Fruit fly (Drosophila melanogaster) whole organism, embryonic: ENCODE measurements around the gene IleRS-m.

Experiments
- Abd-B ChIP-seq: fragments of 200-800 bp; sonication (Bioruptor generic); optimal IDR thresholded peaks from 2 replicates; lab custom pipeline; 2018; ENCODE audit warnings: missing biosample characterization, mild to moderate bottlenecking, missing genetic modification characterization, moderate library complexity
- Aef1 ChIP-seq: fragments of 200-800 bp; sonication (Bioruptor generic); IDR thresholded peaks from 3 replicates; pipeline ENCODE4 v1.3.6; 2022; ENCODE audit warnings: missing biosample characterization, missing genetic modification characterization
- CG10267 ChIP-seq: fragments of 200-800 bp; sonication (Bioruptor generic); optimal IDR thresholded peaks from 2 replicates; lab custom pipeline; 2018; ENCODE audit warnings: missing biosample characterization, mild to moderate bottlenecking, missing genetic modification characterization, moderate library complexity
- CG11696 ChIP-seq: fragments of 200-800 bp; sonication (Bioruptor generic); IDR thresholded peaks from 2 replicates; pipeline ENCODE4 v1.3.6; 2022; ENCODE audit warnings: missing biosample characterization, missing genetic modification characterization
- CG13123 ChIP-seq: fragments of 200-800 bp; sonication (Bioruptor generic); optimal IDR thresholded peaks from 2 replicates; lab custom pipeline; 2016; ENCODE audit warnings: missing biosample characterization, missing genetic modification characterization
- CG14667 ChIP-seq: fragments of 200-800 bp; sonication (Bioruptor generic); IDR thresholded peaks from 2 replicates; pipeline ENCODE4 v1.3.6; 2022; ENCODE audit warnings: missing biosample characterization, missing genetic modification characterization
- CG18011 ChIP-seq: fragments of 200-800 bp; sonication (Bioruptor generic); optimal IDR thresholded peaks from 2 replicates; lab custom pipeline; 2017; ENCODE audit warnings: missing biosample characterization, missing genetic modification characterization, mild to moderate bottlenecking, moderate library complexity, missing genotype
- CG18476 ChIP-seq: fragments of 200-800 bp; sonication (Bioruptor generic); optimal IDR thresholded peaks from 2 replicates; lab custom pipeline; 2016; ENCODE audit warnings: missing biosample characterization, mild to moderate bottlenecking, missing genetic modification characterization
- CG2120 ChIP-seq: fragments of 200-800 bp; sonication (Bioruptor generic); optimal IDR thresholded peaks from 3 replicates; lab custom pipeline; 2016; ENCODE audit warnings: missing biosample characterization, missing genetic modification characterization
- CG2678 ChIP-seq: fragments of 200-800 bp; sonication (Bioruptor generic); optimal IDR thresholded peaks from 3 replicates; lab custom pipeline; 2019; ENCODE audit warnings: missing biosample characterization, mild to moderate bottlenecking, missing genetic modification characterization, moderate library complexity
- CG30403 ChIP-seq: fragments of 200-800 bp; sonication (Bioruptor generic); optimal IDR thresholded peaks from 3 replicates; lab custom pipeline; 2016; ENCODE audit warnings: missing biosample characterization, missing genetic modification characterization
- CG3065 ChIP-seq: fragments of 200-800 bp; sonication (Bioruptor generic); optimal IDR thresholded peaks from 2 replicates; lab custom pipeline; 2016; ENCODE audit warnings: missing biosample characterization, missing genetic modification characterization
- CG32532 ChIP-seq: fragments of 200-800 bp; sonication (Bioruptor generic); IDR thresholded peaks from 2 replicates; pipeline ENCODE4 v1.3.6; 2022; ENCODE audit warnings: missing biosample characterization, missing genetic modification characterization
- CG3838 ChIP-seq: fragments of 200-800 bp; sonication (Bioruptor generic); optimal IDR thresholded peaks from 3 replicates; lab custom pipeline; 2016; ENCODE audit warnings: missing biosample characterization, missing genetic modification characterization
- CG5180 ChIP-seq: fragments of 200-800 bp; sonication (Bioruptor generic); optimal IDR thresholded peaks from 3 replicates; lab custom pipeline; 2017; ENCODE audit warnings: missing biosample characterization, missing genetic modification characterization, mild to moderate bottlenecking, moderate library complexity, missing genetic modification reagents
- CG7839 ChIP-seq: fragments of 200-800 bp; sonication (Bioruptor generic); optimal IDR thresholded peaks from 3 replicates; lab custom pipeline; 2018; ENCODE audit warnings: missing biosample characterization, mild to moderate bottlenecking, missing genetic modification characterization, moderate library complexity
- CG9817 ChIP-seq: fragments of 200-800 bp; sonication (Bioruptor generic); optimal IDR thresholded peaks from 2 replicates; lab custom pipeline; 2018; ENCODE audit warnings: missing biosample characterization, mild to moderate bottlenecking, missing genetic modification characterization, moderate library complexity
- CkIIα-i1 ChIP-seq: fragments of 200-800 bp; sonication (Bioruptor generic); IDR thresholded peaks from 2 replicates; pipeline ENCODE4 v1.3.6; 2022; ENCODE audit warnings: missing biosample characterization, missing genetic modification characterization
- CrebB ChIP-seq: fragments of 200-800 bp; sonication (Bioruptor generic); optimal IDR thresholded peaks from 3 replicates; lab custom pipeline; 2018; ENCODE audit warnings: missing biosample characterization, mild to moderate bottlenecking, missing genetic modification characterization
- Dad ChIP-seq: fragments of 200-800 bp; sonication (Bioruptor generic); optimal IDR thresholded peaks from 3 replicates; lab custom pipeline; 2016; ENCODE audit warnings: missing biosample characterization, missing genetic modification characterization
- Eip74EF ChIP-seq, 2 experiments: fragments of 200-800 bp in 1 of 2; fragments of >200 bp in 1 of 2; sonication (Bioruptor generic) in 1 of 2; optimal IDR thresholded peaks; 2 replicates each; lab custom pipeline; 2017 to 2019; ENCODE audit warnings: missing biosample characterization in 2 of 2, missing genetic modification characterization in 2 of 2, mild to moderate bottlenecking in 1 of 2, moderate library complexity in 1 of 2
- Fer1 ChIP-seq: fragments of 200-800 bp; sonication (Bioruptor generic); optimal IDR thresholded peaks from 2 replicates; lab custom pipeline; 2017; ENCODE audit warnings: missing biosample characterization, mild to moderate bottlenecking, missing genetic modification characterization
- Hmx ChIP-seq: fragments of 200-800 bp; sonication (Bioruptor generic); optimal IDR thresholded peaks from 2 replicates; lab custom pipeline; 2016; ENCODE audit warnings: missing biosample characterization, missing genetic modification characterization
- Oaz ChIP-seq: fragments of 200-800 bp; sonication (Bioruptor generic); IDR thresholded peaks from 2 replicates; pipeline ENCODE4 v1.3.6; 2022; ENCODE audit warnings: missing biosample characterization, missing genetic modification characterization
- Rx ChIP-seq: fragments of 200-800 bp; sonication (Bioruptor generic); IDR thresholded peaks from 2 replicates; pipeline ENCODE4 v1.3.6; 2022; ENCODE audit warnings: missing biosample characterization, missing genetic modification characterization
- Six4 ChIP-seq: fragments of 200-800 bp; sonication (Bioruptor generic); optimal IDR thresholded peaks from 2 replicates; lab custom pipeline; 2016; ENCODE audit warnings: missing biosample characterization, missing genetic modification characterization
- Taf1 ChIP-seq: fragments of 200-800 bp; sonication (Bioruptor generic); IDR thresholded peaks from 2 replicates; pipeline ENCODE4 v1.3.6; 2022; ENCODE audit warnings: missing biosample characterization, missing genetic modification characterization
- ara ChIP-seq: fragments of 200-800 bp; sonication (Bioruptor generic); IDR thresholded peaks from 2 replicates; pipeline ENCODE4 v1.3.6; 2022; ENCODE audit warnings: missing biosample characterization, missing genetic modification characterization
- az2 ChIP-seq: fragments of 200-800 bp; sonication (Bioruptor generic); optimal IDR thresholded peaks from 3 replicates; lab custom pipeline; 2016; ENCODE audit warnings: missing biosample characterization, missing genetic modification characterization
- chif ChIP-seq, 2 experiments: fragments of 200-800 bp; sonication (Bioruptor generic); optimal IDR thresholded peaks; 3 replicates each; lab custom pipeline; 2016; ENCODE audit warnings: missing biosample characterization in 2 of 2, missing genetic modification characterization in 2 of 2
- chinmo ChIP-seq: fragments of 200-800 bp; sonication (Bioruptor generic); IDR thresholded peaks from 4 replicates; pipeline ENCODE4 v1.3.6; 2022; ENCODE audit warnings: missing biosample characterization, missing genetic modification characterization; ENCODE audit not compliant: partially characterized antibody
- crp ChIP-seq, 2 experiments: fragments of 200-800 bp; sonication (Bioruptor generic); optimal IDR thresholded peaks; 2 replicates in 1 of 2; 3 replicates in 1 of 2; lab custom pipeline; 2017; ENCODE audit warnings: missing biosample characterization in 2 of 2, missing genetic modification characterization in 2 of 2, mild to moderate bottlenecking in 1 of 2, moderate library complexity in 1 of 2
- dimm ChIP-seq: fragments of 200-800 bp; sonication (Bioruptor generic); IDR thresholded peaks from 2 replicates; pipeline ENCODE4 v1.3.6; 2022; ENCODE audit warnings: missing biosample characterization, missing genetic modification characterization
- disco-r ChIP-seq: fragments of 200-800 bp; sonication (Bioruptor generic); optimal IDR thresholded peaks from 2 replicates; lab custom pipeline; 2016; ENCODE audit warnings: missing biosample characterization, missing genetic modification characterization
- dm ChIP-seq: fragments of 200-800 bp; sonication (Bioruptor generic); optimal IDR thresholded peaks from 3 replicates; lab custom pipeline; 2016; ENCODE audit warnings: missing biosample characterization, missing genetic modification characterization
- dysf ChIP-seq: fragments of 200-800 bp; sonication (Bioruptor generic); IDR thresholded peaks from 3 replicates; pipeline ENCODE4 v1.3.6; 2022; ENCODE audit warnings: missing biosample characterization, missing genetic modification characterization
- fd102C ChIP-seq: fragments of 200-800 bp; sonication (Bioruptor generic); optimal IDR thresholded peaks from 2 replicates; lab custom pipeline; 2018; ENCODE audit warnings: missing biosample characterization, mild to moderate bottlenecking, missing genetic modification characterization, moderate library complexity
- gem ChIP-seq: fragments of 200-800 bp; sonication (Bioruptor generic); optimal IDR thresholded peaks from 2 replicates; lab custom pipeline; 2019; ENCODE audit warnings: missing biosample characterization, mild to moderate bottlenecking, missing genetic modification characterization, moderate library complexity
- grau ChIP-seq: fragments of 200-800 bp; optimal IDR thresholded peaks from 3 replicates; lab custom pipeline; 2019; ENCODE audit warnings: missing biosample characterization, mild to moderate bottlenecking, missing genetic modification characterization, moderate library complexity
- her ChIP-seq: fragments of 200-800 bp; sonication (Bioruptor generic); optimal IDR thresholded peaks from 2 replicates; lab custom pipeline; 2016; ENCODE audit warnings: missing biosample characterization, missing genetic modification characterization
- kah ChIP-seq: fragments of 200-800 bp; sonication (Bioruptor generic); optimal IDR thresholded peaks from 2 replicates; lab custom pipeline; 2018; ENCODE audit warnings: missing biosample characterization, mild to moderate bottlenecking, missing genetic modification characterization
- ken ChIP-seq: fragments of 200-800 bp; sonication (Bioruptor generic); IDR thresholded peaks from 3 replicates; pipeline ENCODE4 v1.3.6; 2022; ENCODE audit warnings: missing biosample characterization, missing genetic modification characterization
- kni ChIP-seq: fragments of 200-800 bp; sonication (Bioruptor generic); optimal IDR thresholded peaks from 3 replicates; lab custom pipeline; 2017; ENCODE audit warnings: mild to moderate bottlenecking, missing biosample characterization, missing genetic modification reagents, missing genetic modification characterization
- lola ChIP-seq, 3 experiments: fragments of >200 bp in 2 of 3; fragments of 200-800 bp in 1 of 3; sonication (Bioruptor generic) in 1 of 3; optimal IDR thresholded peaks; 2 replicates each; lab custom pipeline; 2017 to 2019; ENCODE audit warnings: missing biosample characterization in 3 of 3, missing genetic modification characterization in 3 of 3, mild to moderate bottlenecking in 1 of 3, moderate library complexity in 1 of 3
- pita ChIP-seq: fragments of 200-800 bp; sonication (Bioruptor generic); optimal IDR thresholded peaks from 2 replicates; lab custom pipeline; 2017; ENCODE audit warnings: missing biosample characterization, mild to moderate bottlenecking, missing genetic modification characterization
- sens ChIP-seq: fragments of 200-800 bp; sonication (Bioruptor generic); peaks from one replicate; lab custom pipeline; 2016; ENCODE audit warnings: missing biosample characterization, missing genetic modification characterization
- sob ChIP-seq: fragments of 200-800 bp; sonication (Bioruptor generic); IDR thresholded peaks from 2 replicates; pipeline ENCODE4 v1.3.6; 2022; ENCODE audit warnings: missing biosample characterization, missing genetic modification characterization
- toy ChIP-seq: fragments of 200-800 bp; sonication (Bioruptor generic); IDR thresholded peaks from 2 replicates; pipeline ENCODE4 v1.3.6; 2022; ENCODE audit warnings: missing biosample characterization, missing genetic modification characterization
- trem ChIP-seq: fragments of 200-800 bp; optimal IDR thresholded peaks from 3 replicates; lab custom pipeline; 2019; ENCODE audit warnings: missing biosample characterization, mild to moderate bottlenecking, missing genetic modification characterization, moderate library complexity

Gene IleRS-m

dm6 chr3L:16113607-16114337, 13.7 kb downstream of the IleRS-m start (continued):
- TF ChIP-seq her (GFP tag; lab: Kevin White, UChicago), result peak; percentile 59
- TF ChIP-seq CG18011 (GFP tag; lab: Kevin White, UChicago), result peak; percentile 64
- peak; percentile 48 for TF ChIP-seq CrebB (tag; lab: Kevin White, UChicago)
- peak; percentile 92 for TF ChIP-seq dm (GFP tag; lab: Kevin White, UChicago)
- peak; percentile 82 for TF ChIP-seq CG10267
- peak; percentile 52; the same call in 1 of the 2 replicates for TF ChIP-seq toy
- TF ChIP-seq Fer1 (GFP tag; lab: Kevin White, UChicago), result peak; percentile 92
- TF ChIP-seq sens (GFP tag; lab: Kevin White, UChicago), result peak; percentile 98
- TF ChIP-seq gem (tag; lab: Kevin White, UChicago), result no peak
- peak in 1 of 3 experiments; percentile 66 for TF ChIP-seq lola (GFP tag; optimal IDR thresholded peaks at IDR 0.05; lab: Kevin White, UChicago)
- no peak for TF ChIP-seq CkIIα-i1 (GFP tag; lab: Robert Waterston, UW)
- no peak for TF ChIP-seq pita (GFP tag; lab: Kevin White, UChicago)
- peak; percentile 75 to 77 for TF ChIP-seq chif (GFP tag; optimal IDR thresholded peaks at IDR 0.05; lab: Kevin White, UChicago)
- peak; percentile 61 for TF ChIP-seq CG13123 (GFP tag; lab: Kevin White, UChicago)
- TF ChIP-seq Aef1 (GFP tag; lab: Robert Waterston, UW), result peak; percentile 70
- peak; percentile 83 for TF ChIP-seq Dad
- peak; percentile 89 for TF ChIP-seq sob (GFP tag; lab: Robert Waterston, UW)
- TF ChIP-seq CG3065, result no peak
- TF ChIP-seq CG18476 (GFP tag; lab: Kevin White, UChicago), result peak; percentile 72
- no peak for TF ChIP-seq fd102C
- TF ChIP-seq ara, result peak; percentile 41; the same call in 1 of the 2 replicates
- no peak; the same call in 1 of the 2 replicates for TF ChIP-seq Oaz
- TF ChIP-seq Rx (GFP tag; lab: Robert Waterston, UW), result peak; percentile 67; the same call in 1 of the 2 replicates
- TF ChIP-seq Eip74EF (GFP tag; optimal IDR thresholded peaks at IDR 0.05; lab: Kevin White, UChicago), result no peak
- TF ChIP-seq Abd-B (GFP tag; lab: Kevin White, UChicago), result no peak
- peak; percentile 45; the same call in 1 of the 2 replicates for TF ChIP-seq dimm (GFP tag; lab: Robert Waterston, UW)
- TF ChIP-seq CG2120, result peak; percentile 93
- peak; percentile 82 for TF ChIP-seq grau (tag; lab: Kevin White, UChicago)
- peak; percentile 88 for TF ChIP-seq CG32532
- TF ChIP-seq CG30403, result peak; percentile 90
- peak; percentile 99 for TF ChIP-seq kni
- TF ChIP-seq disco-r (GFP tag; lab: Kevin White, UChicago), result peak; percentile 69
- peak; percentile 70 for TF ChIP-seq az2 (GFP tag; lab: Kevin White, UChicago)
- 0 out of 2 replicates have a peak, but pooled peaks have one; percentile 54 for TF ChIP-seq CG14667 (GFP tag; lab: Robert Waterston, UW)
- peak; percentile 56 for TF ChIP-seq CG11696 (GFP tag; lab: Robert Waterston, UW)
- TF ChIP-seq ken (GFP tag; lab: Robert Waterston, UW), result peak; percentile 87
- TF ChIP-seq Hmx (GFP tag; lab: Kevin White, UChicago), result peak; percentile 68
- TF ChIP-seq chinmo (GFP tag; lab: Robert Waterston, UW), result peak; percentile 79; the same call in 2 of the 4 replicates
- TF ChIP-seq trem (tag; lab: Kevin White, UChicago), result peak; percentile 59
- TF ChIP-seq crp (GFP tag; optimal IDR thresholded peaks at IDR 0.05; lab: Kevin White, UChicago), result peak in 1 of 2 experiments; percentile 32
- TF ChIP-seq CG7839 (tag; lab: Kevin White, UChicago), result no peak
- peak; percentile 22; the same call in 1 of the 2 replicates for TF ChIP-seq Taf1
- TF ChIP-seq CG3838, result peak; percentile 46
- peak; percentile 85 for TF ChIP-seq dysf (GFP tag; lab: Robert Waterston, UW)
- no peak for TF ChIP-seq CG5180
- TF ChIP-seq Six4 (GFP tag; lab: Kevin White, UChicago), result peak; percentile 76
- peak; percentile 79 for TF ChIP-seq CG9817 (tag; lab: Kevin White, UChicago)
- TF ChIP-seq CG2678, result no peak
- peak; percentile 45 for TF ChIP-seq kah (GFP tag; lab: Kevin White, UChicago)
